Fruit fly (Drosophila melanogaster) whole organism, embryonic: ENCODE measurements around the gene CG17359.

Source experiments
- Blimp-1 ChIP-seq: fragments of 200-800 bp; sonication (Bioruptor generic); optimal IDR thresholded peaks from 3 replicates; lab custom pipeline; 2018; ENCODE audit warnings: missing biosample characterization, missing genetic modification characterization, mild to moderate bottlenecking, moderate library complexity, missing genetic modification reagents
- CG11085 ChIP-seq: fragments of 200-800 bp; sonication (Bioruptor generic); IDR thresholded peaks from 2 replicates; pipeline ENCODE4 v1.3.6; 2022; ENCODE audit warnings: missing biosample characterization, missing genetic modification characterization
- CG11723 ChIP-seq: fragments of 200-800 bp; sonication (Bioruptor generic); optimal IDR thresholded peaks from 2 replicates; lab custom pipeline; 2017; ENCODE audit warnings: missing biosample characterization, mild to moderate bottlenecking, missing genetic modification characterization
- CG12299 ChIP-seq: fragments of 200-800 bp; sonication (Bioruptor generic); optimal IDR thresholded peaks from 2 replicates; lab custom pipeline; 2018; ENCODE audit warnings: missing biosample characterization, mild to moderate bottlenecking, missing genetic modification characterization
- CG1603 ChIP-seq: fragments of 200-800 bp; sonication (Bioruptor generic); optimal IDR thresholded peaks from 2 replicates; lab custom pipeline; 2019; ENCODE audit warnings: missing biosample characterization, mild to moderate bottlenecking, missing genetic modification characterization, moderate library complexity
- CG17186 ChIP-seq: fragments of 200-800 bp; sonication (Bioruptor generic); optimal IDR thresholded peaks from 3 replicates; lab custom pipeline; 2017; ENCODE audit warnings: missing biosample characterization, missing genetic modification reagents, missing genetic modification characterization
- CG17361 ChIP-seq: fragments of 200-800 bp; sonication (Bioruptor generic); IDR thresholded peaks from 3 replicates; pipeline ENCODE4 v1.3.6; 2022; ENCODE audit warnings: missing biosample characterization, missing genetic modification characterization
- CG2120 ChIP-seq: fragments of 200-800 bp; sonication (Bioruptor generic); optimal IDR thresholded peaks from 3 replicates; lab custom pipeline; 2016; ENCODE audit warnings: missing biosample characterization, missing genetic modification characterization
- CG2678 ChIP-seq: fragments of 200-800 bp; sonication (Bioruptor generic); optimal IDR thresholded peaks from 3 replicates; lab custom pipeline; 2019; ENCODE audit warnings: missing biosample characterization, mild to moderate bottlenecking, missing genetic modification characterization, moderate library complexity
- CG31441 ChIP-seq: fragments of 200-800 bp; sonication (Bioruptor generic); IDR thresholded peaks from 2 replicates; pipeline ENCODE4 v1.3.6; 2022; ENCODE audit warnings: missing biosample characterization, missing genetic modification characterization
- CG3995 ChIP-seq: fragments of 200-800 bp; sonication (Bioruptor generic); optimal IDR thresholded peaks from 3 replicates; lab custom pipeline; 2016; ENCODE audit warnings: missing biosample characterization, missing genetic modification characterization
- CG4282 ChIP-seq: fragments of 200-800 bp; sonication (Bioruptor generic); optimal IDR thresholded peaks from 2 replicates; lab custom pipeline; 2016; ENCODE audit warnings: missing biosample characterization, missing genetic modification characterization
- CG4707 ChIP-seq: fragments of 200-800 bp; sonication (Bioruptor generic); optimal IDR thresholded peaks from 2 replicates; lab custom pipeline; 2018; ENCODE audit warnings: missing biosample characterization, mild to moderate bottlenecking, missing genetic modification characterization, moderate library complexity
- CG4854 ChIP-seq: fragments of 200-800 bp; sonication (Bioruptor generic); optimal IDR thresholded peaks from 2 replicates; lab custom pipeline; 2016; ENCODE audit warnings: missing biosample characterization, missing genetic modification characterization, inconsistent platforms
- CG6654 ChIP-seq: fragments of 200-800 bp; sonication (Bioruptor generic); optimal IDR thresholded peaks from 2 replicates; lab custom pipeline; 2017; ENCODE audit warnings: missing biosample characterization, mild to moderate bottlenecking, missing genetic modification characterization
- CG9932 ChIP-seq: fragments of 200-800 bp; sonication (Bioruptor generic); IDR thresholded peaks from 2 replicates; pipeline ENCODE4 v1.3.6; 2022; ENCODE audit warnings: missing biosample characterization, missing genetic modification characterization
- Chrac-16 ChIP-seq: fragments of 200-800 bp; sonication (Bioruptor generic); optimal IDR thresholded peaks from 3 replicates; lab custom pipeline; 2016; ENCODE audit warnings: missing biosample characterization, missing genetic modification characterization
- Doc2 ChIP-seq: fragments of 200-800 bp; sonication (Bioruptor generic); IDR thresholded peaks from 2 replicates; pipeline ENCODE4 v1.3.6; 2022; ENCODE audit warnings: missing biosample characterization, missing genetic modification characterization
- E2f1 ChIP-seq: fragments of 200-800 bp; sonication (Bioruptor generic); IDR thresholded peaks from 2 replicates; pipeline ENCODE4 v1.3.6; 2022; ENCODE audit warnings: missing biosample characterization, missing genetic modification characterization
- H2.0 ChIP-seq: fragments of 200-800 bp; sonication (Bioruptor generic); IDR thresholded peaks from 2 replicates; pipeline ENCODE4 v1.3.6; 2022; ENCODE audit warnings: missing biosample characterization, missing genetic modification characterization
- Hand ChIP-seq: fragments of 200-800 bp; sonication (Bioruptor generic); optimal IDR thresholded peaks from 2 replicates; lab custom pipeline; 2017; ENCODE audit warnings: mild to moderate bottlenecking, missing biosample characterization, missing genetic modification reagents, missing genetic modification characterization
- HmgZ ChIP-seq: fragments of 200-800 bp; sonication (Bioruptor generic); optimal IDR thresholded peaks from 2 replicates; lab custom pipeline; 2018; ENCODE audit warnings: missing biosample characterization, mild to moderate bottlenecking, missing genetic modification characterization
- MBD-R2 ChIP-seq: fragments of 200-800 bp; sonication (Bioruptor generic); IDR thresholded peaks from 2 replicates; pipeline ENCODE4 v1.3.6; 2022; ENCODE audit warnings: missing biosample characterization, missing genetic modification characterization
- Mrtf ChIP-seq: fragments of 200-800 bp; sonication (Bioruptor generic); IDR thresholded peaks from 3 replicates; pipeline ENCODE4 v1.3.6; 2022; ENCODE audit warnings: missing biosample characterization, missing genetic modification characterization
- NFAT ChIP-seq: fragments of 200-800 bp; sonication (Bioruptor generic); IDR thresholded peaks from 2 replicates; pipeline ENCODE4 v1.3.6; 2022; ENCODE audit warnings: missing biosample characterization, missing genetic modification characterization
- NK7.1 ChIP-seq: fragments of 200-800 bp; sonication (Bioruptor generic); optimal IDR thresholded peaks from 3 replicates; lab custom pipeline; 2016; ENCODE audit warnings: missing biosample characterization, missing genetic modification characterization
- Nf-YA ChIP-seq: fragments of 200-800 bp; sonication (Bioruptor generic); IDR thresholded peaks from 2 replicates; pipeline ENCODE4 v1.3.6; 2022; ENCODE audit warnings: missing biosample characterization, missing genetic modification characterization
- Oaz ChIP-seq: fragments of 200-800 bp; sonication (Bioruptor generic); IDR thresholded peaks from 2 replicates; pipeline ENCODE4 v1.3.6; 2022; ENCODE audit warnings: missing biosample characterization, missing genetic modification characterization
- Sox102F ChIP-seq: fragments of 200-800 bp; sonication (Bioruptor generic); optimal IDR thresholded peaks from 2 replicates; lab custom pipeline; 2018; ENCODE audit warnings: missing biosample characterization, mild to moderate bottlenecking, missing genetic modification characterization, moderate library complexity
- Taf1 ChIP-seq: fragments of 200-800 bp; sonication (Bioruptor generic); IDR thresholded peaks from 2 replicates; pipeline ENCODE4 v1.3.6; 2022; ENCODE audit warnings: missing biosample characterization, missing genetic modification characterization
- ato ChIP-seq: fragments of 200-800 bp; sonication (Bioruptor generic); IDR thresholded peaks from 2 replicates; pipeline ENCODE4 v1.3.6; 2022; ENCODE audit warnings: missing biosample characterization, missing genetic modification characterization; ENCODE audit not compliant: partially characterized antibody
- bigmax ChIP-seq: fragments of 200-800 bp; sonication (Bioruptor generic); optimal IDR thresholded peaks from 2 replicates; lab custom pipeline; 2018; ENCODE audit warnings: missing biosample characterization, mild to moderate bottlenecking, missing genetic modification characterization
- cad ChIP-seq: fragments of >200 bp; optimal IDR thresholded peaks from 2 replicates; lab custom pipeline; 2017; ENCODE audit warnings: missing biosample characterization, missing genetic modification characterization
- chif ChIP-seq, 2 experiments: fragments of 200-800 bp; sonication (Bioruptor generic); optimal IDR thresholded peaks; 3 replicates each; lab custom pipeline; 2016; ENCODE audit warnings: missing biosample characterization in 2 of 2, missing genetic modification characterization in 2 of 2
- crc ChIP-seq: fragments of 200-800 bp; sonication (Bioruptor generic); optimal IDR thresholded peaks from 2 replicates; lab custom pipeline; 2016; ENCODE audit warnings: missing biosample characterization, missing genetic modification characterization
- dmrt99B ChIP-seq: fragments of 200-800 bp; sonication (Bioruptor generic); optimal IDR thresholded peaks from 2 replicates; lab custom pipeline; 2018; ENCODE audit warnings: missing biosample characterization, mild to moderate bottlenecking, missing genetic modification characterization, moderate library complexity
- fd102C ChIP-seq: fragments of 200-800 bp; sonication (Bioruptor generic); optimal IDR thresholded peaks from 2 replicates; lab custom pipeline; 2018; ENCODE audit warnings: missing biosample characterization, mild to moderate bottlenecking, missing genetic modification characterization, moderate library complexity
- fd64A ChIP-seq: fragments of 200-800 bp; sonication (Bioruptor generic); optimal IDR thresholded peaks from 3 replicates; lab custom pipeline; 2018; ENCODE audit warnings: missing biosample characterization, mild to moderate bottlenecking, missing genetic modification characterization
- ind ChIP-seq: fragments of 200-800 bp; sonication (Bioruptor generic); optimal IDR thresholded peaks from 3 replicates; lab custom pipeline; 2016; ENCODE audit warnings: missing biosample characterization, missing genetic modification characterization
- jing ChIP-seq: fragments of 200-800 bp; sonication (Bioruptor generic); optimal IDR thresholded peaks from 2 replicates; lab custom pipeline; 2018; ENCODE audit warnings: missing biosample characterization, mild to moderate bottlenecking, missing genetic modification characterization
- lab ChIP-seq: fragments of 200-800 bp; sonication (Bioruptor generic); optimal IDR thresholded peaks from 3 replicates; lab custom pipeline; 2017; ENCODE audit warnings: missing biosample characterization, missing genetic modification characterization, mild to moderate bottlenecking, moderate library complexity, missing genetic modification reagents
- mld ChIP-seq: fragments of 200-800 bp; sonication (Bioruptor generic); IDR thresholded peaks from 3 replicates; pipeline ENCODE4 v1.3.6; 2022; ENCODE audit warnings: missing biosample characterization, missing genetic modification characterization; ENCODE audit not compliant: partially characterized antibody
- nmo ChIP-seq: fragments of 200-800 bp; sonication (Bioruptor generic); optimal IDR thresholded peaks from 2 replicates; lab custom pipeline; 2018; ENCODE audit warnings: missing biosample characterization, mild to moderate bottlenecking, missing genetic modification characterization, moderate library complexity
- ranshi ChIP-seq: fragments of 200-800 bp; sonication (Bioruptor generic); IDR thresholded peaks from 2 replicates; pipeline ENCODE4 v1.3.6; 2022; ENCODE audit warnings: missing biosample characterization, missing genetic modification characterization
- rib ChIP-seq: fragments of 200-800 bp; sonication (Bioruptor generic); IDR thresholded peaks from 2 replicates; pipeline ENCODE4 v1.3.6; 2022; ENCODE audit warnings: missing biosample characterization, missing genetic modification characterization
- run ChIP-seq: fragments of 200-800 bp; sonication (Bioruptor generic); optimal IDR thresholded peaks from 3 replicates; lab custom pipeline; 2018; ENCODE audit warnings: missing biosample characterization, mild to moderate bottlenecking, missing genetic modification characterization
- schlank ChIP-seq: fragments of 200-800 bp; sonication (Bioruptor generic); optimal IDR thresholded peaks from 2 replicates; lab custom pipeline; 2018; ENCODE audit warnings: missing biosample characterization, mild to moderate bottlenecking, missing genetic modification characterization
- so ChIP-seq: fragments of 200-800 bp; sonication (Bioruptor generic); IDR thresholded peaks from 3 replicates; pipeline ENCODE4 v1.3.6; 2022; ENCODE audit warnings: missing biosample characterization, missing genetic modification characterization
- tio ChIP-seq: fragments of 200-800 bp; sonication (Bioruptor generic); optimal IDR thresholded peaks from 2 replicates; lab custom pipeline; 2017; ENCODE audit warnings: missing biosample characterization, missing genetic modification characterization, inconsistent platforms
- wdn ChIP-seq: fragments of 200-800 bp; sonication (Bioruptor generic); IDR thresholded peaks from 2 replicates; pipeline ENCODE4 v1.3.6; 2022; ENCODE audit warnings: missing biosample characterization, missing genetic modification characterization
- zen ChIP-seq: fragments of 200-800 bp; sonication (Bioruptor generic); optimal IDR thresholded peaks from 3 replicates; lab custom pipeline; 2018; ENCODE audit warnings: missing biosample characterization, mild to moderate bottlenecking, missing genetic modification characterization, moderate library complexity

CG17359 gene

dm6 chr3L:13957212-13957668 is 41.8 kb downstream of the CG17359 start (continued):
- peak; percentile 86 for TF ChIP-seq CG2678 (tag; lab: Kevin White, UChicago)
- no peak for TF ChIP-seq CG4282
- TF ChIP-seq wdn (GFP tag; lab: Robert Waterston, UW) = 0 out of 2 replicates have a peak, but pooled peaks have one; percentile 7
- no peak for TF ChIP-seq Mrtf
- TF ChIP-seq CG9932 (GFP tag; lab: Robert Waterston, UW) = no peak
- TF ChIP-seq CG31441 (GFP tag; lab: Robert Waterston, UW) = peak; percentile 85
- no peak for TF ChIP-seq rib (GFP tag; lab: Robert Waterston, UW)
- no peak for TF ChIP-seq CG3995 (GFP tag; lab: Kevin White, UChicago)
- 0 out of 3 replicates have a peak, but pooled peaks have one; percentile 58 for TF ChIP-seq so (GFP tag; lab: Robert Waterston, UW)
- TF ChIP-seq Hand (GFP tag; lab: Kevin White, UChicago) = no peak
- TF ChIP-seq fd102C = no peak
- peak; percentile 50 for TF ChIP-seq lab (GFP tag; lab: Kevin White, UChicago)
- peak; percentile 30 for TF ChIP-seq jing (GFP tag; lab: Kevin White, UChicago)
- peak; percentile 78 for TF ChIP-seq zen (tag; lab: Kevin White, UChicago)
- TF ChIP-seq ato (GFP tag; lab: Robert Waterston, UW) = no peak
- TF ChIP-seq ranshi (GFP tag; lab: Robert Waterston, UW) = peak; percentile 41; the same call in 1 of the 2 replicates
- no peak; the same call in 1 of the 2 replicates for TF ChIP-seq H2.0 (GFP tag; lab: Robert Waterston, UW)
- TF ChIP-seq Doc2 (GFP tag; lab: Robert Waterston, UW) = no peak
- TF ChIP-seq mld (GFP tag; lab: Robert Waterston, UW) = no peak
- peak; percentile 4 for TF ChIP-seq CG4854
- no peak for TF ChIP-seq bigmax (GFP tag; lab: Kevin White, UChicago)
- TF ChIP-seq CG6654 (GFP tag; lab: Kevin White, UChicago) = peak; percentile 47
- TF ChIP-seq CG11723 (GFP tag; lab: Kevin White, UChicago) = peak; percentile 55
- peak; percentile 23 to 63 for TF ChIP-seq chif (GFP tag; optimal IDR thresholded peaks at IDR 0.05; lab: Kevin White, UChicago)
- no peak for TF ChIP-seq CG17186 (GFP tag; lab: Kevin White, UChicago)
- TF ChIP-seq CG1603 (tag; lab: Kevin White, UChicago) = peak; percentile 3
- no peak for TF ChIP-seq cad
- TF ChIP-seq Taf1 (GFP tag; lab: Robert Waterston, UW) = no peak
- TF ChIP-seq dmrt99B (tag; lab: Kevin White, UChicago) = peak; percentile 84
- no peak for TF ChIP-seq CG11085 (GFP tag; lab: Robert Waterston, UW)
- TF ChIP-seq crc (GFP tag; lab: Kevin White, UChicago) = no peak
- peak; percentile 60 for TF ChIP-seq ind (GFP tag; lab: Kevin White, UChicago)
- no peak for TF ChIP-seq HmgZ
- peak; percentile 62 for TF ChIP-seq Chrac-16 (GFP tag; lab: Kevin White, UChicago)
- peak; percentile 89 for TF ChIP-seq CG17361 (GFP tag; lab: Robert Waterston, UW)
- TF ChIP-seq Oaz (GFP tag; lab: Robert Waterston, UW) = no peak
- peak; percentile 82 for TF ChIP-seq Blimp-1 (GFP tag; lab: Kevin White, UChicago)
- TF ChIP-seq NFAT = 0 out of 2 replicates have a peak, but pooled peaks have one; percentile 28
- TF ChIP-seq schlank (tag; lab: Kevin White, UChicago) = no peak
- peak; percentile 37 for TF ChIP-seq CG2120 (GFP tag; lab: Kevin White, UChicago)
- no peak; the same call in 1 of the 2 replicates for TF ChIP-seq E2f1 (GFP tag; lab: Robert Waterston, UW)
- no peak for TF ChIP-seq Nf-YA (GFP tag; lab: Robert Waterston, UW)
- TF ChIP-seq CG12299 (tag; lab: Kevin White, UChicago) = peak; percentile 22
- TF ChIP-seq CG4707 (GFP tag; lab: Kevin White, UChicago) = no peak
- TF ChIP-seq MBD-R2 = no peak
- no peak for TF ChIP-seq NK7.1 (GFP tag; lab: Kevin White, UChicago)
- TF ChIP-seq run (tag; lab: Kevin White, UChicago) = peak; percentile 46
- TF ChIP-seq Sox102F (GFP tag; lab: Kevin White, UChicago) = peak; percentile 90
- peak; percentile 78 for TF ChIP-seq tio (GFP tag; lab: Kevin White, UChicago)
- TF ChIP-seq nmo (GFP tag; lab: Kevin White, UChicago) = peak; percentile 76
- TF ChIP-seq fd64A (GFP tag; lab: Kevin White, UChicago) = no peak
